Worm (Caenorhabditis elegans): ENCODE results near the gene R08C7.8.

The R08C7.8 gene

DNA sequence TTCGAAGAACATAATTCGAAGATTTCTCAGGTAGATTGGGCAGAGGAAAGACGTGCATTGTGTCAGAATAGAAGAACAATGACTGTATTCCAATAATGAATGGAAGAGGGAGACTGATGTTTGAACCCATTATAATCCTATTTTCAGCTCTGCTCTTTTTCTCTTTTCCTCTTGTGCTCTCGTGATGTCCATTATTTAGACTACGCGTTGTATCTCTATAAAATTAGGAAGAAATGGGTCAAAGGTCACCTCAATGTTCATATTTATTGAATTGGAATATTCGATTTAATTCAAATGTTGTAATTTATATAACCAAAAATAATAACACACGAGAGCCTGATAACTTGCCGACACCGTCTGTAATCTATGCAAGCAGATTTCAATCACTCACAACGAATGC lies 4.8 kb upstream of the R08C7.8 start, which contains the start of gene fbxb-74 (continued):
- TF ChIP-seq pqm-1 (tag; optimal IDR thresholded peaks at IDR 0.05) (no peak), nhr-84 (tag; optimal IDR thresholded peaks at IDR 0.05) (no peak), jun-1 (tag; optimal IDR thresholded peaks at IDR 0.05) (no peak)

DNA sequence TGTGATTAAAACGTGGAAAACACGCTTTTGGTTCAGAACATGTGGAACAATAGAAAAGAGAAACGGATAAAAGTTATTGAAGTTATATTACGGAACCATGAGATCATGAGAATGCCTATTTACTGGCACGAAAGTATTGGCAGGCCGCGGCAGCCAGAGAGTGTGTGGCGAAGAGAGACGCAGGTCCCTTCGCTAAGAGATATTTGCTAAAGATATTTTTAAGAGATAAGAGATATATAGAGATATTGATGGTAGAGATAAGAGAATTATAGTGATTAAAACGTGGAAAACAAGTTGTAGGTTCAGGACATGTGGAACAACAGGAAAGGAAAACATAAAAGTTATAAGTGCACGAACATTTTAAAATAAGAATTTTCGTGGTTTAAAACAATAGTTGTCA lies 3.5 kb upstream of the R08C7.8 start:
- peak; percentile 7 for TF ChIP-seq nhr-20 (tag; optimal IDR thresholded peaks at IDR 0.05)
- TF ChIP-seq ceh-8 (GFP tag; optimal IDR thresholded peaks at IDR 0.05), result no peak
- TF ChIP-seq nhr-47 (tag; optimal IDR thresholded peaks at IDR 0.05), result no peak
- no peak for TF ChIP-seq nhr-90 (tag; optimal IDR thresholded peaks at IDR 0.05; ENCODE audit: poor library complexity)
- TF ChIP-seq nhr-76 (tag; optimal IDR thresholded peaks at IDR 0.05), result no peak
- TF ChIP-seq nhr-77 (tag; optimal IDR thresholded peaks at IDR 0.05), result no peak
- no peak for TF ChIP-seq nhr-28 (tag; optimal IDR thresholded peaks at IDR 0.05)
- peak; percentile 69 for TF ChIP-seq lin-14 (GFP tag; optimal IDR thresholded peaks at IDR 0.05)
- no peak for TF ChIP-seq tbx-2 (tag; optimal IDR thresholded peaks at IDR 0.05)
- no peak for TF ChIP-seq unc-30 (tag; optimal IDR thresholded peaks at IDR 0.05)
- no peak for TF ChIP-seq C16A3.4 (tag; optimal IDR thresholded peaks at IDR 0.05)
- no peak for TF ChIP-seq xbp-1 (tag; optimal IDR thresholded peaks at IDR 0.05)
- peak; percentile 73 for TF ChIP-seq nhr-85 (tag)
- no peak for TF ChIP-seq ama-1 (optimal IDR thresholded peaks at IDR 0.05)
- no peak for TF ChIP-seq snu-23 (GFP tag; optimal IDR thresholded peaks at IDR 0.05)
- TF ChIP-seq zip-4 (GFP tag; optimal IDR thresholded peaks at IDR 0.05), result no peak
- TF ChIP-seq ets-5 (GFP tag; IDR thresholded peaks at IDR 0.05), result no peak
- no peak for TF ChIP-seq blmp-1 (tag; optimal IDR thresholded peaks at IDR 0.05)
- no peak for TF ChIP-seq hlh-4 (tag; optimal IDR thresholded peaks at IDR 0.05)
- TF ChIP-seq ces-1 (GFP tag; optimal IDR thresholded peaks at IDR 0.05), result no peak
- no peak for TF ChIP-seq skn-1 (tag; optimal IDR thresholded peaks at IDR 0.05)
- no peak for TF ChIP-seq lin-13 (GFP tag; optimal IDR thresholded peaks at IDR 0.05)
- TF ChIP-seq grh-1 (GFP tag; IDR thresholded peaks at IDR 0.05), result no peak
- TF ChIP-seq zag-1 (tag; optimal IDR thresholded peaks at IDR 0.05), result no peak
- no peak for TF ChIP-seq nhr-84 (tag; optimal IDR thresholded peaks at IDR 0.05)
- no peak for TF ChIP-seq Y116A8C.19 (tag; optimal IDR thresholded peaks at IDR 0.05; ENCODE audit: borderline replicate concordance)
- TF ChIP-seq unc-62 (GFP tag; optimal IDR thresholded peaks at IDR 0.05), result no peak
- no peak for TF ChIP-seq dsc-1 (tag; optimal IDR thresholded peaks at IDR 0.05)
- TF ChIP-seq hpl-2 (GFP tag; optimal IDR thresholded peaks at IDR 0.05), result no peak
- TF ChIP-seq nhr-237 (tag; optimal IDR thresholded peaks at IDR 0.05), result no peak
- TF ChIP-seq nhr-12 (tag; optimal IDR thresholded peaks at IDR 0.05), result no peak
- peak in 1 of 6 experiments; percentile 16 for TF ChIP-seq elt-3 (tag; optimal IDR thresholded peaks at IDR 0.05)
- no peak for TF ChIP-seq fos-1 (tag; optimal IDR thresholded peaks at IDR 0.05)
- TF ChIP-seq unc-98 (GFP tag; IDR thresholded peaks at IDR 0.05), result no peak
- no peak for TF ChIP-seq hlh-17 (GFP tag; optimal IDR thresholded peaks at IDR 0.05; ENCODE audit: borderline replicate concordance)

DNA sequence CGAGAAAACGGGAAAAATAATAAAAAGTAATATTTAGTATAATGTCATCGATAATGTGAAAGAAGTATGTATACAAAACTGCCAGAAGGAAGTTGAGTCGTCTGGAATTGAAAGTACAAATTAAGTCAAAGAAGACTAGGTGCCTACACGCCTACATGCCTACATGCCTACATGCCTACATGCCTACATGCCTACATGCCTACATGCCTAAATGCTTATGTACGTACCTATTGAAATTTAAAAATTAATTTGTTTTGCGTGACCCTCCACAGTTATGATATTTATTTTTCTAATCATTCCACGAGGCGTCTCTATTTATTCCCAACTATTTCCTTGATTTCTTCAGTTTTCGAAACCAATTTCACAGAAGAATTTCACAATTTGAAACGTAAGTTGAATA lies 4.4 kb downstream of the R08C7.8 start, which contains the start of the genes str-185 and R08C7.5:
str-185 (minus strand) TSS at position 101 of the 400 bp plus-strand sequence.
R08C7.5 (plus strand) TSS at position 329 of the 400 bp plus-strand sequence.
- TF ChIP-seq nhr-76 (tag; optimal IDR thresholded peaks at IDR 0.05) (no peak), unc-86 (tag; optimal IDR thresholded peaks at IDR 0.05) (no peak), lin-14 (GFP tag; optimal IDR thresholded peaks at IDR 0.05) (no peak), hlh-17 (GFP tag; optimal IDR thresholded peaks at IDR 0.05; ENCODE audit: borderline replicate concordance) (no peak), nhr-71 (tag; optimal IDR thresholded peaks at IDR 0.05) (no peak), ama-1 (optimal IDR thresholded peaks at IDR 0.05) (no peak), fkh-8 (tag; optimal IDR thresholded peaks at IDR 0.05) (no peak), fkh-10 (GFP tag; optimal IDR thresholded peaks at IDR 0.05) (no peak), pqm-1 (tag; optimal IDR thresholded peaks at IDR 0.05) (no peak), alr-1 (tag; optimal IDR thresholded peaks at IDR 0.05; ENCODE audit: borderline replicate concordance) (no peak), C34B4.2 (tag; optimal IDR thresholded peaks at IDR 0.05) (no peak), pag-3 (tag; optimal IDR thresholded peaks at IDR 0.05; ENCODE audit: borderline replicate concordance, insufficient read depth) (no peak), snu-23 (GFP tag; optimal IDR thresholded peaks at IDR 0.05) (no peak), nhr-90 (tag; optimal IDR thresholded peaks at IDR 0.05; ENCODE audit: poor library complexity) (no peak), nhr-77 (tag; optimal IDR thresholded peaks at IDR 0.05) (no peak), C16A3.4 (tag; optimal IDR thresholded peaks at IDR 0.05) (no peak)

Measured in whole organism, L1 larva.